Worm (Caenorhabditis elegans) whole organism, midembryonic: ENCODE measurements around the gene F47G9.6.

Source experiments
- T22C8.4 ChIP-seq: fragments of 200-800 bp; sonication (Bioruptor generic); IDR thresholded peaks from 2 replicates; pipeline ENCODE4 v1.3.6; 2022; ENCODE audit warnings: missing genetic modification characterization, missing compliant biosample characterization
- flt-1 ChIP-seq: fragments of 200-800 bp; sonication (Bioruptor generic); IDR thresholded peaks from 2 replicates; pipeline ENCODE4 v1.3.6; 2022; ENCODE audit warnings: missing genetic modification characterization, missing compliant biosample characterization
- klf-2 ChIP-seq: fragments of 200-800 bp; sonication (Bioruptor generic); conservative IDR thresholded peaks from 2 replicates; pipeline ENCODE4 v1.3.6; 2022; ENCODE audit warnings: missing genetic modification reagents, missing genetic modification characterization, missing compliant biosample characterization
- ref-1 ChIP-seq: fragments of 200-800 bp; sonication (Bioruptor generic); conservative IDR thresholded peaks from 2 replicates; pipeline ENCODE4 v1.3.6; 2022; ENCODE audit warnings: missing genetic modification reagents, missing genetic modification characterization, missing compliant biosample characterization

DNA sequence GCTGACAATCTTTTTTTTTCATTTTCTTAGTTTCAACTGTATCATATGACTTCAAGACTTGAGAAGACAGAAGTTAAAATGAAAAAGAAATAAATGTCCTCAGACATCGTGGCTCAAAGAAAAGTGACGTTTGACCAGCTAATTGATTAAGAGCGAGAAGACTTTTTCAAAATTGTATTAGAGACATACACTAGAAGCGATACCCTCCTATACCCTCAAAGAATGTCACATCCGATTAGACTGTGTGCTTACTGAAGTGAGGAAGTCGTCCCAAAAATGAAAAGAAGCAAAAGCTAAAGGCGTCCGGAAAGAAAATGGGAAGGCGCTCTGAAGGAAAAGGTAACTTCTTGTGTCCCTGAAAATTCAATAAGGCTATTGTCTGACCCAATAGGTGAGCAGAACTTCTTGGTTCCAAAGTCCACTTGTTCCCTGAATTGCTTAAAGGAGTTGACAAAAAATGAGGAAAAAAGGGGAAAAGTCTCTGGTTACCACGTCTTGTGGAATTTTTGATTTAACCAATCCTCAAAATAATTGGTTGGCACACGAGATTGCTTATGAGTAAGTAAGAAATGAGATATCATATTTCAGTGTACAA lies 43.2 kb downstream of the F47G9.6 start:
- TF ChIP-seq T22C8.4 (GFP tag; lab: Robert Waterston, UW) (no peak), klf-2 (GFP tag; lab: Robert Waterston, UW) (no peak), flt-1 (no peak), ref-1 (GFP tag; lab: Robert Waterston, UW) (no peak)
